Worm (Caenorhabditis elegans): ENCODE results near the gene acs-1.

ce11 chrV:6504131-6504827 is 20.5 kb upstream of the acs-1 start, which contains the start of gene moc-2:
- TF ChIP-seq ZK546.5 (tag; optimal IDR thresholded peaks at IDR 0.05) (no peak), lin-11 (tag; optimal IDR thresholded peaks at IDR 0.05) (no peak)

Data from whole organism, L2 larva.